Fruit fly (Drosophila melanogaster) whole organism, adult: Measurements from ENCODE around the gene CG33689.

Experiments
- CG7045 ChIP-seq: fragments of 200-800 bp; sonication (Bioruptor generic); optimal IDR thresholded peaks from 2 replicates; lab custom pipeline; 2017; ENCODE audit warnings: missing biosample characterization, mild to moderate bottlenecking, missing genetic modification characterization
- Hr96 ChIP-seq: fragments of 200-800 bp; sonication (Bioruptor generic); optimal IDR thresholded peaks from 2 replicates; lab custom pipeline; 2016; ENCODE audit warnings: missing biosample characterization, missing genetic modification characterization

DNA sequence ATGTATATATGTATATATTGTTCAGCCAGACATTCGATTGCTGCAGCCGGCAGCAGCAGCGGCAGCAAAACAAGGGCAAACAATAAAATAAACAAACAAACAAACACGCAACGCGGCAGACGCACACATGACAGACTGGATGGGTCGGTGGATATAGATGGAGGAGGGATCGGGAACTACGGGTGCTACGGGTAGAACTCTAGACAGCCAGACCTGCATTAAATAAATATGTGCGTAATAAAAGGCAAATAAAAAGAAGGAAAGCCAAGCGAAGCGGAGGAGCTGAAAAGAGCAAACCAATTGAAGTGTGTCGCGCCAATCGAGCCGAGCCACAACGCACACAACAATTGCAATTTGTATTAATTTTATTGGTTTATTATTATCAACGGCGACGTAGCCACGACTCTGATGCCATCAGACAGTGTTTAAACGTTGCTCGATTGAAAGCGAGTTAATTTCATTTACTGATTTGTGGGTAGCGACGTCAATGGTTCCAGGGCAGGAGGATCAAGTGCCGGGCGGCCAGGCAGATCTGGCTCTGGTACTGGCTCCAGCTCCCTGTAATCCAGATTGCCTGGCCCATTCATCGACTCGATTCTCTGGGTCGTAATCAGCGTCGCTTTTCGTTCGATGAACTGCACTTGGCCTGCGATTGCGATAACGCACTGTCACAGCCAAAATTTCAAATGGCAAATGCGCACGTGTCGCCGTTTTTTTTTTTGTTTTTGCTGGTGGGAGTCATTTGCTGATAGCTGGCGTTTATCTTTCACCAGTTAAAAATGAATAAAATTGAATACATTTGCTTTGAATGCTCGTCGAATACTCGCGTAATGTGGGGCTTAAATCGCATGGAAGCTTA, 5.9 kb upstream of the CG33689 start:
- TF ChIP-seq Hr96 (GFP tag; lab: Kevin White, UChicago) (peak; percentile 8), CG7045 (GFP tag; lab: Kevin White, UChicago) (no peak)
